Worm (Caenorhabditis elegans): ENCODE results near the gene T24C2.5.

Gene T24C2.5

ce11 chrX:14490486-14490885 lies 43.7 kb upstream of the T24C2.5 start:
- no peak for TF ChIP-seq ceh-82 (tag; optimal IDR thresholded peaks at IDR 0.05)
- TF ChIP-seq unc-62 (GFP tag; optimal IDR thresholded peaks at IDR 0.05), result no peak
- TF ChIP-seq crh-2 (tag; optimal IDR thresholded peaks at IDR 0.05), result no peak
- no peak for TF ChIP-seq fos-1 (tag; optimal IDR thresholded peaks at IDR 0.05)
- TF ChIP-seq gmeb-1 (tag; optimal IDR thresholded peaks at IDR 0.05), result no peak
- no peak for TF ChIP-seq nhr-11 (tag; optimal IDR thresholded peaks at IDR 0.05)

DNA sequence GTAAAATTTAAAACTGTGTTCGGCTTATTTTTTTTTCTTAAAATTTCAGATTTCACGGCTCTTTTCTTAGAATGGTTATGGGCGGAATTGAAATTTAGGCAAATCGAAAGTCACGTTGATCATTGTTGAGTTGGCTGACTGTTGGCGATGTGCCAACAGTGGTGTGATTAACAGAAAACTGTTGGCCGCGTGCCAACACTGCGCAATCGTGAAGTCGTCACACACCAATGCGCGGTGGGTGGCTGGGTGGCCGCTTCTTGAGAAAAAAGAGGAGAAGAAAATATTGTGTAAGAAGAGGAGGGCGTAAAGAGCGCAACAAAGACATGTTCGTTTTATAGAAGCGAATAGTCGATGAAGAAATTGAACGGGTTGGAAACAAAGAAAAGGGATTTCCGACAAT lies 43.1 kb upstream of the T24C2.5 start:
- TF ChIP-seq ceh-16 (tag; optimal IDR thresholded peaks at IDR 0.05) (peak; percentile 61), sma-9 (GFP tag; optimal IDR thresholded peaks at IDR 0.05) (no peak), sma-9 (tag; optimal IDR thresholded peaks at IDR 0.05) (no peak), nhr-25 (tag; optimal IDR thresholded peaks at IDR 0.05) (peak; percentile 64)

DNA sequence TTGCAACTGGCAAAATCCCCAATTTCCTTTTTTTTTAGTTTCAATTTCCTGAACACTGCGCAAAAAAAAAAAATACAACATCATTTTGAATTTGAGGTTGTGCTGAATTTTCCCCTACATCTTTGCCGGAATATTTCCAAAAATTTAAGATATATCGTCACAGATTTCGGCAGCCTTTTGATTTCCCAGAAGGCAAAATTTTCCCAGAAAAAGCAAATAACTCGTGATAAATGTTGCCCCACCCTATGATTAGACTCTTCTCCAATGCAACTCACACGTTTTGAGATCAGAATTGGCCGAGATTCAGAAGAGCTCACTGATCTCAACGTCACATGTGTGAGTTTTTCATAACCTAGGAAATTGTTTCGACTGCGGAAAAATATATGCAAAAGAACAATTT lies 41.8 kb upstream of the T24C2.5 start:
- TF ChIP-seq nhr-12 (tag; optimal IDR thresholded peaks at IDR 0.05) (no peak), gmeb-1 (tag; optimal IDR thresholded peaks at IDR 0.05) (no peak), Y55F3AM.14 (GFP tag; optimal IDR thresholded peaks at IDR 0.05) (no peak), sma-9 (GFP tag; optimal IDR thresholded peaks at IDR 0.05) (no peak), sma-9 (tag; optimal IDR thresholded peaks at IDR 0.05) (no peak), nhr-10 (tag; optimal IDR thresholded peaks at IDR 0.05) (no peak), ceh-82 (tag; optimal IDR thresholded peaks at IDR 0.05) (no peak), sem-4 (tag; optimal IDR thresholded peaks at IDR 0.05) (no peak), fos-1 (tag; optimal IDR thresholded peaks at IDR 0.05) (no peak)

DNA sequence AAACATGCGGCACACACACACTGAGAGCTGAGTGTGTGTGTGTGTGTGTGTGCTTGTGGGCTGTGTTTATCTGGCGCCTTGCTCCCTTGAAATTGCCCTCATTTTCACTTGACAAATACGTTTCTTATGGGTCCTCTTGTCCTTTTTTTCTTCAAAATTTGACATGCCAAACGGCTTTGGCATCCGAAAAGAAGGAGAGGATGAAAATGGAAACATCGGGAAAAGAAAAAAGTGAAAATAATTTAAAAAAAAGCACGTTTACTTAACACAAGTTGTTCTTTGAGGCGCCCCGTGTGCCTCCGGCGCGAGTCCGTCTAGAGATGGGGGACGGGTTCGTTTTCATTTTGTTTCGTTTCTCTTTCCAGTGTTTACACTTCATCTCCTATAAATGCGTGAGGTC lies 39.1 kb upstream of the T24C2.5 start:
- TF ChIP-seq sem-4 (tag; optimal IDR thresholded peaks at IDR 0.05) (no peak), ZK546.5 (tag; optimal IDR thresholded peaks at IDR 0.05) (no peak), lin-13 (GFP tag; optimal IDR thresholded peaks at IDR 0.05) (no peak), nhr-237 (tag; optimal IDR thresholded peaks at IDR 0.05) (no peak), nhr-129 (tag; optimal IDR thresholded peaks at IDR 0.05) (peak; percentile 15), dmd-4 (tag; optimal IDR thresholded peaks at IDR 0.05) (no peak), skn-1 (tag; optimal IDR thresholded peaks at IDR 0.05) (no peak), crh-2 (tag; optimal IDR thresholded peaks at IDR 0.05) (no peak), nhr-6 (tag; optimal IDR thresholded peaks at IDR 0.05) (no peak), unc-55 (GFP tag; optimal IDR thresholded peaks at IDR 0.05) (no peak), C34F6.9 (tag; optimal IDR thresholded peaks at IDR 0.05) (peak; percentile 7), elt-1 (tag; optimal IDR thresholded peaks at IDR 0.05) (no peak), lin-11 (tag; optimal IDR thresholded peaks at IDR 0.05) (no peak)

ce11 chrX:14495785-14496184 lies 38.4 kb upstream of the T24C2.5 start, which contains the start of gene ztf-14:
ztf-14 (plus strand) TSS chrX:14496085.
- TF ChIP-seq lin-39 (tag; optimal IDR thresholded peaks at IDR 0.05), result no peak

- no peak for TF ChIP-seq F13H6.1 (tag; optimal IDR thresholded peaks at IDR 0.05)
- no peak for TF ChIP-seq mbf-1 (tag; optimal IDR thresholded peaks at IDR 0.05)
- no peak for TF ChIP-seq zag-1 (tag; optimal IDR thresholded peaks at IDR 0.05)
- TF ChIP-seq mdl-1 (tag; optimal IDR thresholded peaks at IDR 0.05), result no peak
- peak; percentile 49 for TF ChIP-seq sma-9 (GFP tag; optimal IDR thresholded peaks at IDR 0.05)
- no peak for TF ChIP-seq sma-9 (tag; optimal IDR thresholded peaks at IDR 0.05)
- TF ChIP-seq ZK546.5 (tag; optimal IDR thresholded peaks at IDR 0.05), result no peak
- TF ChIP-seq ztf-11 (tag; optimal IDR thresholded peaks at IDR 0.05), result no peak
- no peak for TF ChIP-seq mab-5 (tag; optimal IDR thresholded peaks at IDR 0.05)
- TF ChIP-seq blmp-1 (tag; optimal IDR thresholded peaks at IDR 0.05; ENCODE audit: insufficient read depth), result no peak
- no peak for TF ChIP-seq ceh-82 (tag; optimal IDR thresholded peaks at IDR 0.05)
- TF ChIP-seq nhr-77 (tag; optimal IDR thresholded peaks at IDR 0.05), result no peak
- TF ChIP-seq C34F6.9 (tag; optimal IDR thresholded peaks at IDR 0.05), result no peak
- TF ChIP-seq ceh-16 (tag; optimal IDR thresholded peaks at IDR 0.05), result no peak
- TF ChIP-seq lin-39 (tag; optimal IDR thresholded peaks at IDR 0.05), result no peak
- no peak for TF ChIP-seq snpc-4 (tag; optimal IDR thresholded peaks at IDR 0.05)
- no peak for TF ChIP-seq nhr-25 (tag; optimal IDR thresholded peaks at IDR 0.05)
- no peak for TF ChIP-seq sem-4 (tag; optimal IDR thresholded peaks at IDR 0.05)
- TF ChIP-seq lsy-2 (tag; optimal IDR thresholded peaks at IDR 0.05), result peak in 1 of 2 experiments; percentile 35
- no peak for TF ChIP-seq nhr-21 (tag; optimal IDR thresholded peaks at IDR 0.05)
- no peak for TF ChIP-seq ama-1 (optimal IDR thresholded peaks at IDR 0.05)
- TF ChIP-seq nhr-129 (tag; optimal IDR thresholded peaks at IDR 0.05), result peak; percentile 20
- no peak for TF ChIP-seq elt-3 (tag; optimal IDR thresholded peaks at IDR 0.05)
- TF ChIP-seq unc-55 (GFP tag; optimal IDR thresholded peaks at IDR 0.05), result no peak
- no peak for TF ChIP-seq dmd-4 (tag; optimal IDR thresholded peaks at IDR 0.05)
Measured at ce11 chrX:14496545-14496944, 37.7 kb upstream of the T24C2.5 start.

Data from whole organism, L2 larva.